Fruit fly (Drosophila melanogaster) whole organism, embryonic: Measurements from ENCODE around the gene CG42716.

Experiments
- Aef1 ChIP-seq: fragments of 200-800 bp; sonication (Bioruptor generic); IDR thresholded peaks from 3 replicates; pipeline ENCODE4 v1.3.6; 2022; ENCODE audit warnings: missing biosample characterization, missing genetic modification characterization
- Bteb2 ChIP-seq: fragments of 200-800 bp; sonication (Bioruptor generic); optimal IDR thresholded peaks from 2 replicates; lab custom pipeline; 2016; ENCODE audit warnings: missing biosample characterization, missing genetic modification characterization
- CG12236 ChIP-seq: fragments of 200-800 bp; sonication (Bioruptor generic); optimal IDR thresholded peaks from 2 replicates; lab custom pipeline; 2016; ENCODE audit warnings: missing biosample characterization, missing genetic modification characterization
- CG12659 ChIP-seq: fragments of 200-800 bp; sonication (Bioruptor generic); optimal IDR thresholded peaks from 3 replicates; lab custom pipeline; 2017; ENCODE audit warnings: mild to moderate bottlenecking, missing biosample characterization, missing genetic modification reagents, missing genetic modification characterization
- CG12744 ChIP-seq: fragments of 200-800 bp; sonication (Bioruptor generic); optimal IDR thresholded peaks from 2 replicates; lab custom pipeline; 2016; ENCODE audit warnings: missing biosample characterization, missing genetic modification characterization
- CG2678 ChIP-seq: fragments of 200-800 bp; sonication (Bioruptor generic); optimal IDR thresholded peaks from 3 replicates; lab custom pipeline; 2019; ENCODE audit warnings: missing biosample characterization, mild to moderate bottlenecking, missing genetic modification characterization, moderate library complexity
- CG31388 ChIP-seq: fragments of 200-800 bp; sonication (Bioruptor generic); optimal IDR thresholded peaks from 2 replicates; lab custom pipeline; 2016; ENCODE audit warnings: missing biosample characterization, missing genetic modification characterization
- CG3163 ChIP-seq: fragments of 200-800 bp; sonication (Bioruptor generic); optimal IDR thresholded peaks from 3 replicates; lab custom pipeline; 2016; ENCODE audit warnings: missing biosample characterization, missing genetic modification characterization
- CG32532 ChIP-seq: fragments of 200-800 bp; sonication (Bioruptor generic); IDR thresholded peaks from 2 replicates; pipeline ENCODE4 v1.3.6; 2022; ENCODE audit warnings: missing biosample characterization, missing genetic modification characterization
- CG34224 ChIP-seq: fragments of 200-800 bp; sonication (Bioruptor generic); IDR thresholded peaks from 3 replicates; pipeline ENCODE4 v1.3.6; 2022; ENCODE audit warnings: missing biosample characterization, missing genetic modification characterization; ENCODE audit not compliant: partially characterized antibody
- CG4282 ChIP-seq: fragments of 200-800 bp; sonication (Bioruptor generic); optimal IDR thresholded peaks from 2 replicates; lab custom pipeline; 2016; ENCODE audit warnings: missing biosample characterization, missing genetic modification characterization
- CG4617 ChIP-seq: fragments of 200-800 bp; sonication (Bioruptor generic); optimal IDR thresholded peaks from 3 replicates; lab custom pipeline; 2016; ENCODE audit warnings: missing biosample characterization, missing genetic modification characterization, borderline replicate concordance
- CG5245 ChIP-seq: fragments of 200-800 bp; sonication (Bioruptor generic); optimal IDR thresholded peaks from 3 replicates; lab custom pipeline; 2016; ENCODE audit warnings: missing biosample characterization, missing genetic modification characterization
- CG6683 ChIP-seq: fragments of 200-800 bp; sonication (Bioruptor generic); optimal IDR thresholded peaks from 2 replicates; lab custom pipeline; 2017; ENCODE audit warnings: missing biosample characterization, mild to moderate bottlenecking, missing genetic modification characterization, missing genetic modification reagents
- CG6689 ChIP-seq: fragments of 200-800 bp; sonication (Bioruptor generic); IDR thresholded peaks from 2 replicates; pipeline ENCODE4 v1.3.6; 2022; ENCODE audit warnings: missing biosample characterization, missing genetic modification characterization
- CG9876 ChIP-seq: fragments of 200-800 bp; sonication (Bioruptor generic); optimal IDR thresholded peaks from 2 replicates; lab custom pipeline; 2016; ENCODE audit warnings: missing biosample characterization, missing genetic modification characterization
- Dfd ChIP-seq, 2 experiments: fragments of >200 bp; optimal IDR thresholded peaks; 2 replicates each; lab custom pipeline; 2017; ENCODE audit warnings: missing biosample characterization in 2 of 2, missing genetic modification characterization in 2 of 2
- Doc3 ChIP-seq: fragments of 200-800 bp; sonication (Bioruptor generic); IDR thresholded peaks from 3 replicates; pipeline ENCODE4 v1.3.6; 2022; ENCODE audit warnings: missing biosample characterization, missing genetic modification characterization; ENCODE audit not compliant: partially characterized antibody
- ERR ChIP-seq: fragments of 200-800 bp; sonication (Bioruptor generic); optimal IDR thresholded peaks from 2 replicates; lab custom pipeline; 2016; ENCODE audit warnings: missing biosample characterization, missing genetic modification characterization
- Lpt ChIP-seq: fragments of >200 bp; optimal IDR thresholded peaks from 2 replicates; lab custom pipeline; 2018; ENCODE audit warnings: missing biosample characterization, missing genetic modification characterization
- MESR4 ChIP-seq: fragments of 200-800 bp; sonication (Bioruptor generic); optimal IDR thresholded peaks from 2 replicates; lab custom pipeline; 2018; ENCODE audit warnings: missing biosample characterization, mild to moderate bottlenecking, missing genetic modification characterization, moderate library complexity
- Mrtf ChIP-seq: fragments of 200-800 bp; sonication (Bioruptor generic); IDR thresholded peaks from 3 replicates; pipeline ENCODE4 v1.3.6; 2022; ENCODE audit warnings: missing biosample characterization, missing genetic modification characterization
- Nf-YB ChIP-seq: fragments of 200-800 bp; sonication (Bioruptor generic); optimal IDR thresholded peaks from 3 replicates; lab custom pipeline; 2019; ENCODE audit warnings: missing biosample characterization, mild to moderate bottlenecking, missing genetic modification characterization, moderate library complexity
- PHDP ChIP-seq: fragments of 200-800 bp; sonication (Bioruptor generic); optimal IDR thresholded peaks from 3 replicates; lab custom pipeline; 2018; ENCODE audit warnings: missing biosample characterization, mild to moderate bottlenecking, missing genetic modification characterization, moderate library complexity
- Scr ChIP-seq: fragments of 200-800 bp; sonication (Bioruptor generic); IDR thresholded peaks from 2 replicates; pipeline ENCODE4 v1.3.6; 2022; ENCODE audit warnings: missing biosample characterization, missing genetic modification characterization; ENCODE audit not compliant: partially characterized antibody
- Side ChIP-seq: fragments of 200-800 bp; sonication (Bioruptor generic); optimal IDR thresholded peaks from 2 replicates; lab custom pipeline; 2016; ENCODE audit warnings: missing biosample characterization, missing genetic modification characterization
- Sry-β ChIP-seq: fragments of 200-800 bp; sonication (Bioruptor generic); optimal IDR thresholded peaks from 2 replicates; lab custom pipeline; 2018; ENCODE audit warnings: missing biosample characterization, mild to moderate bottlenecking, missing genetic modification characterization, moderate library complexity
- Trl ChIP-seq, 3 experiments: fragments of >200 bp in 2 of 3; fragments of 200-800 bp in 1 of 3; sonication (Bioruptor generic) in 1 of 3; optimal IDR thresholded peaks; 2 replicates in 1 of 3; 3 replicates in 2 of 3; lab custom pipeline; 2016 to 2017; ENCODE audit warnings: missing biosample characterization in 1 of 3, missing genetic modification characterization in 1 of 3
- ara ChIP-seq: fragments of 200-800 bp; sonication (Bioruptor generic); IDR thresholded peaks from 2 replicates; pipeline ENCODE4 v1.3.6; 2022; ENCODE audit warnings: missing biosample characterization, missing genetic modification characterization
- caup ChIP-seq: fragments of 200-800 bp; sonication (Bioruptor generic); optimal IDR thresholded peaks from 3 replicates; lab custom pipeline; 2017; ENCODE audit warnings: missing biosample characterization, mild to moderate bottlenecking, missing genetic modification characterization, moderate library complexity; ENCODE audit not compliant: severe bottlenecking
- cg ChIP-seq: fragments of 200-800 bp; sonication (Bioruptor generic); optimal IDR thresholded peaks from 3 replicates; lab custom pipeline; 2019; ENCODE audit warnings: missing biosample characterization, mild to moderate bottlenecking, missing genetic modification characterization, moderate library complexity
- cwo ChIP-seq: fragments of 200-800 bp; sonication (Bioruptor generic); optimal IDR thresholded peaks from 3 replicates; lab custom pipeline; 2017; ENCODE audit warnings: missing biosample characterization, missing genetic modification characterization, mild to moderate bottlenecking, moderate library complexity, missing genetic modification reagents
- dm ChIP-seq: fragments of 200-800 bp; sonication (Bioruptor generic); optimal IDR thresholded peaks from 3 replicates; lab custom pipeline; 2016; ENCODE audit warnings: missing biosample characterization, missing genetic modification characterization
- dysf ChIP-seq: fragments of 200-800 bp; sonication (Bioruptor generic); IDR thresholded peaks from 3 replicates; pipeline ENCODE4 v1.3.6; 2022; ENCODE audit warnings: missing biosample characterization, missing genetic modification characterization
- ems ChIP-seq: fragments of 200-800 bp; sonication (Bioruptor generic); optimal IDR thresholded peaks from 3 replicates; lab custom pipeline; 2016; ENCODE audit warnings: missing biosample characterization, missing genetic modification characterization
- inv ChIP-seq: fragments of 200-800 bp; sonication (Bioruptor generic); IDR thresholded peaks from 2 replicates; pipeline ENCODE4 v1.3.6; 2022; ENCODE audit warnings: missing biosample characterization, missing genetic modification characterization; ENCODE audit not compliant: partially characterized antibody
- ken ChIP-seq: fragments of 200-800 bp; sonication (Bioruptor generic); IDR thresholded peaks from 3 replicates; pipeline ENCODE4 v1.3.6; 2022; ENCODE audit warnings: missing biosample characterization, missing genetic modification characterization
- kni ChIP-seq: fragments of 200-800 bp; sonication (Bioruptor generic); optimal IDR thresholded peaks from 3 replicates; lab custom pipeline; 2017; ENCODE audit warnings: mild to moderate bottlenecking, missing biosample characterization, missing genetic modification reagents, missing genetic modification characterization
- lov ChIP-seq, 2 experiments: fragments of 200-800 bp in 1 of 2; fragments of >200 bp in 1 of 2; sonication (Bioruptor generic) in 1 of 2; IDR thresholded peaks in 1 of 2; optimal IDR thresholded peaks in 1 of 2; 2 replicates in 1 of 2; 3 replicates in 1 of 2; pipeline versions ENCODE4 v1.3.6 to Lab custom; 2017 to 2022; ENCODE audit warnings: missing biosample characterization in 1 of 2, missing genetic modification characterization in 1 of 2
- oc ChIP-seq: fragments of 200-800 bp; sonication (Bioruptor generic); optimal IDR thresholded peaks from 2 replicates; lab custom pipeline; 2018; ENCODE audit warnings: missing biosample characterization, mild to moderate bottlenecking, missing genetic modification characterization, moderate library complexity
- odd ChIP-seq: fragments of 200-800 bp; sonication (Bioruptor generic); optimal IDR thresholded peaks from 2 replicates; lab custom pipeline; 2017; ENCODE audit warnings: missing biosample characterization, mild to moderate bottlenecking, missing genetic modification characterization
- onecut ChIP-seq: fragments of 200-800 bp; sonication (Bioruptor generic); IDR thresholded peaks from 2 replicates; pipeline ENCODE4 v1.3.6; 2022; ENCODE audit warnings: missing biosample characterization, missing genetic modification characterization
- pan ChIP-seq, 4 experiments: fragments of >200 bp in 3 of 4; fragments of 200-800 bp in 1 of 4; sonication (Bioruptor generic) in 1 of 4; optimal IDR thresholded peaks in 3 of 4; IDR thresholded peaks in 1 of 4; 2 replicates each; pipeline versions ENCODE4 v1.3.6 to Lab custom; 2017 to 2022; ENCODE audit warnings: missing biosample characterization in 2 of 4, missing genetic modification characterization in 2 of 4, mixed read lengths in 1 of 4
- sd ChIP-seq: fragments of 200-800 bp; sonication (Bioruptor generic); optimal IDR thresholded peaks from 3 replicates; lab custom pipeline; 2018; ENCODE audit warnings: missing biosample characterization, mild to moderate bottlenecking, missing genetic modification characterization, moderate library complexity
- slbo ChIP-seq: fragments of 200-800 bp; sonication (Bioruptor generic); IDR thresholded peaks from 2 replicates; pipeline ENCODE4 v1.3.6; 2022; ENCODE audit warnings: missing biosample characterization, missing genetic modification characterization
- slou ChIP-seq: fragments of 200-800 bp; sonication (Bioruptor generic); optimal IDR thresholded peaks from 3 replicates; lab custom pipeline; 2016; ENCODE audit warnings: missing biosample characterization, missing genetic modification characterization
- sqz ChIP-seq: fragments of 200-800 bp; sonication (Bioruptor generic); optimal IDR thresholded peaks from 3 replicates; lab custom pipeline; 2018; ENCODE audit warnings: missing biosample characterization, mild to moderate bottlenecking, missing genetic modification characterization
- ttk ChIP-seq: fragments of 200-800 bp; sonication (Bioruptor generic); IDR thresholded peaks from 2 replicates; pipeline ENCODE4 v2.1.2; 2022; ENCODE audit warnings: missing biosample characterization, missing genetic modification characterization
- yki ChIP-seq: fragments of >200 bp; optimal IDR thresholded peaks from 3 replicates; lab custom pipeline; 2018
- z ChIP-seq: fragments of 200-800 bp; sonication (Bioruptor generic); IDR thresholded peaks from 3 replicates; pipeline ENCODE4 v1.3.6; 2022; ENCODE audit warnings: missing biosample characterization, missing genetic modification characterization

CG42716 gene

DNA sequence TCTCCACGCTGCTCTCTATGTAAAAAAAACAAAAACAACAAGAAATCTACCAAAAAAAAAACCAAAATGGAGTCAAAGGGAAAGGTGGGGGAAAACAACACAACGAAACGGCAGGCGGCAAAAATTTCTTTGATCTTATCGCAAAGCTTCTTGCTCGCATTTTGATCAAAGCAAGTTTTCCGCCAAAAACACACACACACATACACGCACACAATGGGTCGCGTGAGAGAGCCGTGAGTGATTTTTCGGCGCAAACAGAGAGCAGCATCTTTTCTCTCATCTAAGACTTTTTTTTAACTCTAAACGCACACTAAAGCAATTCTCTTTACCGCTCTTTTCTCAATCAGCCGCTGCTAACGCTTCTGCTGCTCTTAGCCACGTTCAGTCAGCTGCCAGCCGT, 4.7 kb upstream of the CG42716 start:
- no peak for TF ChIP-seq CG12744 (GFP tag; lab: Kevin White, UChicago)
- TF ChIP-seq Bteb2 (GFP tag; lab: Kevin White, UChicago): no peak
- TF ChIP-seq CG12236 (GFP tag; lab: Kevin White, UChicago): no peak
- TF ChIP-seq odd: no peak
- no peak for TF ChIP-seq lov (optimal IDR thresholded peaks at IDR 0.05; lab: Kevin White, UChicago)
- no peak for TF ChIP-seq lov (GFP tag; IDR thresholded peaks at IDR 0.05; lab: Robert Waterston, UW)
- TF ChIP-seq sd (tag; lab: Kevin White, UChicago): peak; percentile 37
- TF ChIP-seq cg (GFP tag; lab: Kevin White, UChicago): peak; percentile 58
- TF ChIP-seq CG4617 (GFP tag; lab: Kevin White, UChicago): no peak
- TF ChIP-seq CG34224 (GFP tag; lab: Robert Waterston, UW): no peak
- peak; percentile 75 to 78 for TF ChIP-seq Trl (optimal IDR thresholded peaks at IDR 0.05; lab: Kevin White, UChicago)
- TF ChIP-seq Trl (GFP tag; optimal IDR thresholded peaks at IDR 0.05; lab: Kevin White, UChicago): no peak
- TF ChIP-seq onecut: no peak
- no peak for TF ChIP-seq slbo (GFP tag; lab: Robert Waterston, UW)
- no peak for TF ChIP-seq CG6683 (GFP tag; lab: Kevin White, UChicago)
- TF ChIP-seq ken: no peak
- no peak for TF ChIP-seq CG32532 (GFP tag; lab: Robert Waterston, UW)
- no peak for TF ChIP-seq Lpt
- no peak for TF ChIP-seq CG2678 (tag; lab: Kevin White, UChicago)
- TF ChIP-seq oc (tag; lab: Kevin White, UChicago): no peak
- no peak for TF ChIP-seq pan (optimal IDR thresholded peaks at IDR 0.05; lab: Kevin White, UChicago)
- TF ChIP-seq pan (GFP tag; optimal IDR thresholded peaks at IDR 0.05 in 1 of 2, IDR thresholded peaks at IDR 0.05 in 1 of 2): peak in 1 of 2 experiments; percentile 81
- no peak for TF ChIP-seq CG6689 (GFP tag; lab: Robert Waterston, UW)
- TF ChIP-seq Nf-YB (GFP tag; lab: Kevin White, UChicago): no peak
- no peak for TF ChIP-seq slou
- TF ChIP-seq CG4282 (GFP tag; lab: Kevin White, UChicago): no peak
- no peak for TF ChIP-seq inv
- TF ChIP-seq Mrtf (GFP tag; lab: Robert Waterston, UW): no peak
- TF ChIP-seq ttk (GFP tag; lab: Robert Waterston, UW): no peak
- peak; percentile 13 for TF ChIP-seq caup (GFP tag; lab: Kevin White, UChicago)
- no peak for TF ChIP-seq PHDP (tag; lab: Kevin White, UChicago)
- 0 out of 3 replicates have a peak, but pooled peaks have one; percentile 26 for TF ChIP-seq z (GFP tag; lab: Robert Waterston, UW)
- TF ChIP-seq CG9876 (GFP tag; lab: Kevin White, UChicago): no peak
- TF ChIP-seq Aef1 (GFP tag; lab: Robert Waterston, UW): no peak
- TF ChIP-seq CG3163: peak; percentile 22
- peak; percentile 20 for TF ChIP-seq cwo
- no peak for TF ChIP-seq Sry-β (GFP tag; lab: Kevin White, UChicago)
- peak; percentile 43 for TF ChIP-seq yki (lab: Kevin White, UChicago)
- no peak for TF ChIP-seq CG31388
- TF ChIP-seq dm (GFP tag; lab: Kevin White, UChicago): no peak
- TF ChIP-seq ERR (GFP tag; lab: Kevin White, UChicago): no peak
- peak; percentile 63 for TF ChIP-seq sqz (GFP tag; lab: Kevin White, UChicago)
- TF ChIP-seq kni: peak; percentile 1
- TF ChIP-seq ara: no peak
- TF ChIP-seq CG5245 (GFP tag; lab: Kevin White, UChicago): no peak
- TF ChIP-seq dysf (GFP tag; lab: Robert Waterston, UW): no peak
- no peak for TF ChIP-seq CG12659 (GFP tag; lab: Kevin White, UChicago)
- no peak for TF ChIP-seq MESR4
- TF ChIP-seq Side: no peak
- TF ChIP-seq Doc3 (GFP tag; lab: Robert Waterston, UW): no peak
- TF ChIP-seq ems (GFP tag; lab: Kevin White, UChicago): no peak
- no peak for TF ChIP-seq Scr (GFP tag; lab: Robert Waterston, UW)
- no peak for TF ChIP-seq Dfd (GFP tag; optimal IDR thresholded peaks at IDR 0.05; lab: Kevin White, UChicago)
